Worm (Caenorhabditis elegans) whole organism, L1 larva: ENCODE measurements around the gene C27C12.1.

Experiments used
- C04F5.9 ChIP-seq: sonication (generic microtip); optimal IDR thresholded peaks from 2 replicates; lab custom pipeline; 2016; ENCODE audit warnings: missing genetic modification characterization, missing compliant biosample characterization
- aha-1 ChIP-seq: fragments of 150-350 bp; optimal IDR thresholded peaks from 2 replicates; lab custom pipeline; 2014; ENCODE audit warnings: missing biosample characterization, missing genetic modification characterization
- alr-1 ChIP-seq: fragments of 200-800 bp; sonication (Bioruptor generic); optimal IDR thresholded peaks from 2 replicates; lab custom pipeline; 2018; ENCODE audit warnings: borderline replicate concordance, mild to moderate bottlenecking, missing genetic modification characterization, missing compliant biosample characterization
- aly-2 ChIP-seq: fragments of 150-350 bp; optimal IDR thresholded peaks from 2 replicates; lab custom pipeline; 2014; ENCODE audit warnings: missing biosample characterization, missing genetic modification characterization
- ama-1 ChIP-seq: fragments of 150-350 bp; optimal IDR thresholded peaks from 2 replicates; lab custom pipeline; 2014
- ceh-63 ChIP-seq: fragments of 200-800 bp; sonication (Bioruptor generic); optimal IDR thresholded peaks from 2 replicates; lab custom pipeline; 2018; ENCODE audit warnings: mild to moderate bottlenecking, missing genetic modification characterization, missing compliant biosample characterization
- dpl-1 ChIP-seq, 3 experiments: fragments of 150-350 bp in 2 of 3; sonication (generic microtip) in 1 of 3; optimal IDR thresholded peaks; 2 replicates each; lab custom pipeline; 2014 to 2017; ENCODE audit warnings: missing biosample characterization in 3 of 3, missing genetic modification characterization in 3 of 3, missing genetic modification reagents in 3 of 3
- efl-1 ChIP-seq, 4 experiments: fragments of 150-350 bp; optimal IDR thresholded peaks in 3 of 4; peaks in 1 of 4; 1 replicate in 1 of 4; 2 replicates in 3 of 4; lab custom pipeline; 2014; ENCODE audit warnings: missing biosample characterization in 2 of 4, missing genetic modification characterization in 2 of 4, missing genetic modification reagents in 2 of 4
- efl-3 ChIP-seq: fragments of 200-800 bp; sonication (Bioruptor generic); optimal IDR thresholded peaks from 2 replicates; lab custom pipeline; 2018; ENCODE audit warnings: mild to moderate bottlenecking, missing genetic modification characterization, missing compliant biosample characterization
- egl-27 ChIP-seq, 2 experiments: fragments of 150-350 bp in 1 of 2; sonication (generic microtip); optimal IDR thresholded peaks; 3 replicates each; lab custom pipeline; 2017 to 2018; ENCODE audit warnings: missing biosample characterization in 2 of 2, missing genetic modification characterization in 2 of 2, missing genetic modification reagents in 2 of 2
- elt-2 ChIP-seq: sonication (generic microtip); optimal IDR thresholded peaks from 2 replicates; lab custom pipeline; 2016; ENCODE audit warnings: missing genetic modification characterization, mild to moderate bottlenecking, inconsistent platforms, missing compliant biosample characterization, missing genetic modification reagents
- elt-3 ChIP-seq, 6 experiments: fragments of 150-350 bp in 1 of 6; sonication (generic microtip); optimal IDR thresholded peaks; 2 replicates each; lab custom pipeline; 2017 to 2018; ENCODE audit warnings: missing biosample characterization in 6 of 6, missing genetic modification characterization in 6 of 6, inconsistent platforms in 1 of 6
- ets-5 ChIP-seq: fragments of 200-800 bp; sonication (Bioruptor generic); IDR thresholded peaks from 2 replicates; pipeline ENCODE4 v1.3.6; 2022; ENCODE audit warnings: missing genetic modification characterization, missing compliant biosample characterization
- fkh-10 ChIP-seq: sonication (generic microtip); optimal IDR thresholded peaks from 2 replicates; lab custom pipeline; 2017; ENCODE audit warnings: missing biosample characterization, missing genetic modification reagents, missing genetic modification characterization
- fkh-8 ChIP-seq: sonication (generic microtip); optimal IDR thresholded peaks from 2 replicates; lab custom pipeline; 2016; ENCODE audit warnings: mild to moderate bottlenecking, missing genetic modification characterization, missing compliant biosample characterization
- fos-1 ChIP-seq: fragments of 150-350 bp; optimal IDR thresholded peaks from 2 replicates; lab custom pipeline; 2014; ENCODE audit warnings: missing biosample characterization, missing genetic modification characterization
- hlh-17 ChIP-seq: fragments of 200-800 bp; sonication (Bioruptor generic); optimal IDR thresholded peaks from 2 replicates; lab custom pipeline; 2018; ENCODE audit warnings: missing genetic modification characterization, mild to moderate bottlenecking, missing compliant biosample characterization, moderate library complexity, borderline replicate concordance
- isw-1 ChIP-seq: fragments of 200-800 bp; sonication (Bioruptor generic); IDR thresholded peaks from 2 replicates; pipeline ENCODE4 v1.3.6; 2022; ENCODE audit warnings: missing genetic modification characterization, missing compliant biosample characterization
- jun-1 ChIP-seq: fragments of 150-350 bp; optimal IDR thresholded peaks from 2 replicates; lab custom pipeline; 2014; ENCODE audit warnings: missing biosample characterization, missing genetic modification reagents, missing genetic modification characterization
- lin-13 ChIP-seq: fragments of 150-350 bp; optimal IDR thresholded peaks from 2 replicates; lab custom pipeline; 2014; ENCODE audit warnings: missing biosample characterization, missing genetic modification reagents, missing genetic modification characterization
- lin-35 ChIP-seq, 2 experiments: fragments of 150-350 bp; optimal IDR thresholded peaks; 2 replicates each; lab custom pipeline; 2014; ENCODE audit warnings: missing biosample characterization in 2 of 2, missing genetic modification characterization in 2 of 2, missing genetic modification reagents in 2 of 2
- mab-9 ChIP-seq: fragments of 200-800 bp; sonication (Bioruptor generic); IDR thresholded peaks from 2 replicates; pipeline ENCODE4 v1.3.6; 2022; ENCODE audit warnings: missing genetic modification reagents, missing genetic modification characterization, missing compliant biosample characterization
- mdl-1 ChIP-seq, 2 experiments: fragments of 150-350 bp; optimal IDR thresholded peaks; 2 replicates each; lab custom pipeline; 2014 to 2017; ENCODE audit warnings: missing biosample characterization in 2 of 2, missing genetic modification characterization in 2 of 2, inconsistent platforms in 1 of 2
- mef-2 ChIP-seq: fragments of 150-350 bp; optimal IDR thresholded peaks from 2 replicates; lab custom pipeline; 2014; ENCODE audit warnings: missing biosample characterization, missing genetic modification characterization
- mep-1 ChIP-seq: fragments of 150-350 bp; optimal IDR thresholded peaks from 2 replicates; lab custom pipeline; 2014; ENCODE audit warnings: missing biosample characterization, missing genetic modification characterization
- nhr-11 ChIP-seq: fragments of 150-350 bp; optimal IDR thresholded peaks from 2 replicates; lab custom pipeline; 2014; ENCODE audit warnings: missing biosample characterization, missing genetic modification characterization
- nhr-12 ChIP-seq: sonication (generic microtip); optimal IDR thresholded peaks from 2 replicates; lab custom pipeline; 2017; ENCODE audit warnings: missing biosample characterization, missing genetic modification characterization
- nhr-20 ChIP-seq: sonication (generic microtip); optimal IDR thresholded peaks from 2 replicates; lab custom pipeline; 2016; ENCODE audit warnings: mild to moderate bottlenecking, missing genetic modification characterization, missing compliant biosample characterization
- nhr-237 ChIP-seq: fragments of 150-350 bp; optimal IDR thresholded peaks from 2 replicates; lab custom pipeline; 2014; ENCODE audit warnings: missing biosample characterization, missing genetic modification characterization
- nhr-28 ChIP-seq: fragments of 150-350 bp; optimal IDR thresholded peaks from 2 replicates; lab custom pipeline; 2014; ENCODE audit warnings: missing biosample characterization, missing genetic modification characterization
- nhr-47 ChIP-seq: sonication (generic microtip); optimal IDR thresholded peaks from 2 replicates; lab custom pipeline; 2016; ENCODE audit warnings: mild to moderate bottlenecking, missing genetic modification characterization, moderate library complexity, missing compliant biosample characterization
- nhr-71 ChIP-seq: sonication (generic microtip); optimal IDR thresholded peaks from 2 replicates; lab custom pipeline; 2016; ENCODE audit warnings: mild to moderate bottlenecking, missing genetic modification characterization, moderate library complexity, missing compliant biosample characterization
- nhr-85 ChIP-seq: sonication (generic microtip); peaks from one replicate; lab custom pipeline; 2016; ENCODE audit warnings: missing genetic modification characterization, inconsistent platforms, missing compliant biosample characterization
- pag-3 ChIP-seq: sonication (generic microtip); optimal IDR thresholded peaks from 2 replicates; lab custom pipeline; 2017; ENCODE audit warnings: missing genetic modification characterization, mild to moderate bottlenecking, missing compliant biosample characterization, antibody characterized with exemption, borderline replicate concordance; ENCODE audit not compliant: insufficient read depth
- pax-3 ChIP-seq: fragments of 200-800 bp; sonication (Bioruptor generic); optimal IDR thresholded peaks from 2 replicates; lab custom pipeline; 2018; ENCODE audit warnings: mild to moderate bottlenecking, missing genetic modification characterization, moderate library complexity, missing compliant biosample characterization
- snu-23 ChIP-seq: sonication (generic microtip); optimal IDR thresholded peaks from 2 replicates; lab custom pipeline; 2016; ENCODE audit warnings: missing genetic modification characterization, missing compliant biosample characterization
- sptf-1 ChIP-seq: fragments of 150-350 bp; optimal IDR thresholded peaks from 2 replicates; lab custom pipeline; 2014; ENCODE audit warnings: missing biosample characterization, missing genetic modification characterization
- sup-37 ChIP-seq: fragments of 200-800 bp; sonication (Bioruptor generic); optimal IDR thresholded peaks from 2 replicates; lab custom pipeline; 2018; ENCODE audit warnings: mild to moderate bottlenecking, missing genetic modification characterization, missing compliant biosample characterization
- swsn-7 ChIP-seq: sonication (generic microtip); optimal IDR thresholded peaks from 2 replicates; lab custom pipeline; 2016; ENCODE audit warnings: missing genetic modification characterization, missing compliant biosample characterization
- tbx-2 ChIP-seq: sonication (generic microtip); optimal IDR thresholded peaks from 2 replicates; lab custom pipeline; 2016; ENCODE audit warnings: missing genetic modification characterization, missing compliant biosample characterization
- tlp-1 ChIP-seq: fragments of 150-350 bp; optimal IDR thresholded peaks from 2 replicates; lab custom pipeline; 2014; ENCODE audit warnings: missing biosample characterization, missing genetic modification characterization
- unc-62 ChIP-seq: fragments of 150-350 bp; optimal IDR thresholded peaks from 2 replicates; lab custom pipeline; 2014; ENCODE audit warnings: missing biosample characterization, missing genetic modification reagents, missing genetic modification characterization
- unc-86 ChIP-seq: sonication (generic microtip); optimal IDR thresholded peaks from 2 replicates; lab custom pipeline; 2016; ENCODE audit warnings: missing genetic modification characterization, missing compliant biosample characterization
- unc-98 ChIP-seq: fragments of 200-800 bp; sonication (Bioruptor generic); IDR thresholded peaks from 2 replicates; pipeline ENCODE4 v1.3.6; 2022; ENCODE audit warnings: missing genetic modification characterization, missing compliant biosample characterization
- vab-15 ChIP-seq: sonication (generic microtip); optimal IDR thresholded peaks from 2 replicates; lab custom pipeline; 2017; ENCODE audit warnings: missing genotype, mild to moderate bottlenecking, missing genetic modification characterization, missing compliant biosample characterization
- xbp-1 ChIP-seq: sonication (generic microtip); optimal IDR thresholded peaks from 2 replicates; lab custom pipeline; 2016; ENCODE audit warnings: missing genetic modification characterization, missing compliant biosample characterization
- ztf-11 ChIP-seq, 2 experiments: sonication (generic microtip); optimal IDR thresholded peaks; 2 replicates each; lab custom pipeline; 2016 to 2017; ENCODE audit warnings: missing genetic modification characterization in 2 of 2, missing biosample characterization in 1 of 2, missing compliant biosample characterization in 1 of 2
- ztf-4 ChIP-seq: fragments of 150-350 bp; optimal IDR thresholded peaks from 2 replicates; lab custom pipeline; 2014; ENCODE audit warnings: missing biosample characterization, missing genetic modification characterization

Gene C27C12.1

DNA sequence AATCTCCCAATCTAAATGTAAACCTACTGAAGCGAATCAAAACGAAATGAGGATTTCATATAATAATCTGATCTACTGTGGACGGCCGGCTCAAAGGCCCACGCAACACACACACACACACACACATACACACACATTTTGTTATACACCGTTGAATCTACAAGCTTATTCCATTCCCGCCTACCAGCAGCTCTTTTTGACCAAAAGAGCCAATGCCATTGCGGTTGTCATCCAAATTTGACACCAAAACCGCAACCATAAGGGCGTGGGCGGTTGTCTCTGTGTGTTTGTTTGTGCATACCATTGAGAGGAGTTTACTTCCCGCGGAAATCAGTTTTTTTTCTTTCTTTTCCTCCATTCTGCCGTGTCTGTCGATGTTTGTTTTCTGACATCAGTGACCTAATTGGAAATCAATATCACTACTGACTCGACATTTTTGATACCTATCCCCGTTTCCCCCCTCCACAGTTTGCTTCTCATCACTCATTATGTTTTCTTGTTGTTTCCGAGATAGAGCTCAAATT lies 10.7 kb downstream of the C27C12.1 start:
- TF ChIP-seq nhr-11 (tag; lab: Kevin White, UChicago) (no peak), ceh-63 (no peak), mdl-1 (tag; optimal IDR thresholded peaks at IDR 0.05; lab: Kevin White, UChicago) (no peak), swsn-7 (tag; lab: Kevin White, UChicago) (no peak), tbx-2 (tag; lab: Kevin White, UChicago) (no peak), ets-5 (GFP tag; lab: Robert Waterston, UW) (no peak), nhr-237 (tag; lab: Kevin White, UChicago) (no peak), tlp-1 (tag; lab: Kevin White, UChicago) (no peak), aha-1 (no peak), nhr-71 (tag; lab: Kevin White, UChicago) (no peak), mep-1 (tag; lab: Kevin White, UChicago) (no peak), vab-15 (tag; lab: Kevin White, UChicago) (no peak), mab-9 (GFP tag; lab: Robert Waterston, UW) (no peak), lin-35 (GFP tag; optimal IDR thresholded peaks at IDR 0.05; lab: Kevin White, UChicago) (no peak), nhr-85 (no peak), C04F5.9 (tag; lab: Kevin White, UChicago) (no peak), nhr-28 (tag; lab: Kevin White, UChicago) (no peak)

- TF ChIP-seq ets-5 (GFP tag; lab: Robert Waterston, UW) (no peak), hlh-17 (GFP tag; lab: Kevin White, UChicago) (no peak), pax-3 (tag; lab: Kevin White, UChicago) (peak; percentile 69), lin-13 (peak; percentile 86), snu-23 (GFP tag; lab: Kevin White, UChicago) (peak; percentile 96), elt-2 (tag; lab: Kevin White, UChicago) (peak; percentile 43), dpl-1 (GFP tag; optimal IDR thresholded peaks at IDR 0.05; lab: Kevin White, UChicago) (peak; percentile 74 to 86 (median 75)), alr-1 (no peak), isw-1 (peak; percentile 73), nhr-71 (tag; lab: Kevin White, UChicago) (peak; percentile 96), jun-1 (peak; percentile 89), nhr-20 (peak; percentile 91), nhr-11 (tag; lab: Kevin White, UChicago) (peak; percentile 54), fkh-10 (GFP tag; lab: Kevin White, UChicago) (peak; percentile 94), sptf-1 (tag; lab: Kevin White, UChicago) (no peak), ceh-63 (no peak), sup-37 (peak; percentile 38), elt-3 (tag; optimal IDR thresholded peaks at IDR 0.05; lab: Kevin White, UChicago) (peak in 2 of 6 experiments; percentile 27 to 50), nhr-12 (tag; lab: Kevin White, UChicago) (no peak), unc-86 (tag; lab: Kevin White, UChicago) (peak; percentile 91), unc-98 (GFP tag; lab: Robert Waterston, UW) (no peak), nhr-47 (tag; lab: Kevin White, UChicago) (peak; percentile 86), tlp-1 (tag; lab: Kevin White, UChicago) (no peak), ama-1 (lab: Kevin White, UChicago) (peak; percentile 6), unc-62 (no peak), fos-1 (peak; percentile 91), efl-1 (optimal IDR thresholded peaks at IDR 0.05; lab: Kevin White, UChicago) (peak; percentile 77 to 94), efl-1 (GFP tag; optimal IDR thresholded peaks at IDR 0.05 in 1 of 2; lab: Kevin White, UChicago) (peak; percentile 67 to 96), aha-1 (no peak), swsn-7 (tag; lab: Kevin White, UChicago) (peak; percentile 90), ztf-11 (tag; optimal IDR thresholded peaks at IDR 0.05; lab: Kevin White, UChicago) (peak in 1 of 2 experiments; percentile 14), aly-2 (tag; lab: Kevin White, UChicago) (peak; percentile 32), efl-3 (GFP tag; lab: Kevin White, UChicago) (no peak), xbp-1 (tag; lab: Kevin White, UChicago) (peak; percentile 85), fkh-8 (tag; lab: Kevin White, UChicago) (peak; percentile 87), egl-27 (tag; optimal IDR thresholded peaks at IDR 0.05; lab: Kevin White, UChicago) (peak; percentile 53 to 56), nhr-237 (tag; lab: Kevin White, UChicago) (peak; percentile 71), mef-2 (peak; percentile 66), ztf-4 (peak; percentile 78), pag-3 (tag; lab: Kevin White, UChicago) (peak; percentile 15), nhr-28 (tag; lab: Kevin White, UChicago) (no peak)
Observed at ce11 chrX:14841030-14841429, 12.5 kb downstream of the C27C12.1 start.
